Worm (Caenorhabditis elegans) whole organism, L4 larva: ENCODE measurements around the gene K06H7.1.

Experiments used
- D1046.2 ChIP-seq: fragments of 200-800 bp; sonication (Bioruptor generic); IDR thresholded peaks from 2 replicates; pipeline ENCODE4 v1.3.6; 2022; ENCODE audit warnings: missing genetic modification characterization, missing compliant biosample characterization
- F37D6.2 ChIP-seq: sonication (generic microtip); optimal IDR thresholded peaks from 2 replicates; lab custom pipeline; 2016; ENCODE audit warnings: mild to moderate bottlenecking, missing genetic modification characterization, missing compliant biosample characterization
- F44E2.7 ChIP-seq: fragments of 200-800 bp; sonication (Bioruptor generic); IDR thresholded peaks from 2 replicates; pipeline ENCODE4 v2.1.2; 2022; ENCODE audit warnings: missing genetic modification characterization, missing compliant biosample characterization
- T20F7.1 ChIP-seq: fragments of 200-800 bp; sonication (Bioruptor generic); optimal IDR thresholded peaks from 2 replicates; lab custom pipeline; 2018; ENCODE audit warnings: mild to moderate bottlenecking, missing genetic modification characterization, missing compliant biosample characterization
- Y75B8A.6 ChIP-seq: fragments of 200-800 bp; sonication (Bioruptor generic); IDR thresholded peaks from 2 replicates; pipeline ENCODE4 v1.3.6; 2022; ENCODE audit warnings: missing genetic modification reagents, missing genetic modification characterization, missing compliant biosample characterization
- aha-1 ChIP-seq: fragments of 150-350 bp; peaks from one replicate; lab custom pipeline; 2014; ENCODE audit warnings: missing biosample characterization, missing genetic modification characterization
- cey-2 ChIP-seq: sonication (generic microtip); optimal IDR thresholded peaks from 3 replicates; lab custom pipeline; 2017; ENCODE audit warnings: missing genetic modification characterization, mild to moderate bottlenecking, missing compliant biosample characterization, antibody characterized with exemption, borderline replicate concordance; ENCODE audit not compliant: insufficient read depth
- daf-16 ChIP-seq, 3 experiments: sonication (generic microtip); optimal IDR thresholded peaks; 2 replicates each; lab custom pipeline; 2016 to 2017; ENCODE audit warnings: missing genetic modification characterization in 3 of 3, missing genetic modification reagents in 3 of 3, mild to moderate bottlenecking in 2 of 3, missing compliant biosample characterization in 2 of 3, missing biosample characterization in 1 of 3, moderate library complexity in 1 of 3
- daf-19 ChIP-seq: fragments of 200-800 bp; sonication (Bioruptor generic); conservative IDR thresholded peaks from 2 replicates; pipeline ENCODE4 v1.3.6; 2022; ENCODE audit warnings: missing genetic modification characterization, missing compliant biosample characterization
- daf-8 ChIP-seq: fragments of 200-800 bp; sonication (Bioruptor generic); IDR thresholded peaks from 2 replicates; pipeline ENCODE4 v1.3.6; 2022; ENCODE audit warnings: missing genetic modification characterization, missing compliant biosample characterization
- dmd-6 ChIP-seq: fragments of 200-800 bp; sonication (Bioruptor generic); IDR thresholded peaks from 2 replicates; pipeline ENCODE4 v1.3.6; 2022; ENCODE audit warnings: missing genetic modification reagents, missing genetic modification characterization, missing compliant biosample characterization
- dpl-1 ChIP-seq: fragments of 150-350 bp; optimal IDR thresholded peaks from 2 replicates; lab custom pipeline; 2014; ENCODE audit warnings: missing biosample characterization, missing genetic modification reagents, missing genetic modification characterization
- dve-1 ChIP-seq: sonication (generic microtip); optimal IDR thresholded peaks from 2 replicates; lab custom pipeline; 2017; ENCODE audit warnings: antibody characterized with exemption, mild to moderate bottlenecking, missing genetic modification characterization, missing compliant biosample characterization; ENCODE audit not compliant: insufficient read depth
- egl-43 ChIP-seq: fragments of 200-800 bp; sonication (Bioruptor generic); IDR thresholded peaks from 2 replicates; pipeline ENCODE4 v1.3.6; 2022; ENCODE audit warnings: missing genetic modification reagents, missing genetic modification characterization, missing compliant biosample characterization
- fkh-10 ChIP-seq: fragments of 150-350 bp; optimal IDR thresholded peaks from 2 replicates; lab custom pipeline; 2014; ENCODE audit warnings: missing biosample characterization, missing genetic modification reagents, missing genetic modification characterization
- hlh-11 ChIP-seq: fragments of 200-800 bp; sonication (Bioruptor generic); optimal IDR thresholded peaks from 2 replicates; lab custom pipeline; 2018; ENCODE audit warnings: mild to moderate bottlenecking, missing genetic modification characterization, missing compliant biosample characterization
- hlh-30 ChIP-seq: sonication (generic microtip); optimal IDR thresholded peaks from 2 replicates; lab custom pipeline; 2017; ENCODE audit warnings: antibody characterized with exemption, mild to moderate bottlenecking, missing genetic modification characterization, missing compliant biosample characterization; ENCODE audit not compliant: insufficient read depth
- hmg-1.1 ChIP-seq: fragments of 200-800 bp; sonication (Bioruptor generic); IDR thresholded peaks from 2 replicates; pipeline ENCODE4 v1.3.6; 2022; ENCODE audit warnings: missing genetic modification reagents, missing genetic modification characterization, missing compliant biosample characterization
- lin-38 ChIP-seq: fragments of 200-800 bp; sonication (Bioruptor generic); IDR thresholded peaks from 2 replicates; pipeline ENCODE4 v1.3.6; 2022; ENCODE audit warnings: missing genetic modification reagents, missing genetic modification characterization, missing compliant biosample characterization
- lsy-2 ChIP-seq, 2 experiments: fragments of 150-350 bp in 1 of 2; sonication (generic microtip) in 1 of 2; optimal IDR thresholded peaks; 2 replicates each; lab custom pipeline; 2014 to 2017; ENCODE audit warnings: missing biosample characterization in 2 of 2, missing genetic modification characterization in 2 of 2
- mep-1 ChIP-seq: fragments of 150-350 bp; sonication (generic microtip); optimal IDR thresholded peaks from 3 replicates; lab custom pipeline; 2014; ENCODE audit warnings: missing biosample characterization, missing genetic modification characterization
- mes-2 ChIP-seq: sonication (generic microtip); optimal IDR thresholded peaks from 2 replicates; lab custom pipeline; 2016; ENCODE audit warnings: missing genotype, mild to moderate bottlenecking, missing genetic modification characterization, missing compliant biosample characterization; ENCODE audit not compliant: poor library complexity, severe bottlenecking
- nhr-102 ChIP-seq: sonication (generic microtip); optimal IDR thresholded peaks from 2 replicates; lab custom pipeline; 2016; ENCODE audit warnings: mild to moderate bottlenecking, missing genetic modification characterization, moderate library complexity, missing compliant biosample characterization
- nhr-11 ChIP-seq: fragments of 150-350 bp; optimal IDR thresholded peaks from 2 replicates; lab custom pipeline; 2014; ENCODE audit warnings: missing biosample characterization, missing genetic modification characterization
- nhr-237 ChIP-seq: sonication (generic microtip); optimal IDR thresholded peaks from 2 replicates; lab custom pipeline; 2017; ENCODE audit warnings: missing biosample characterization, missing genetic modification characterization
- nhr-28 ChIP-seq: fragments of 150-350 bp; optimal IDR thresholded peaks from 2 replicates; lab custom pipeline; 2014; ENCODE audit warnings: missing biosample characterization, missing genetic modification characterization
- nhr-6 ChIP-seq: fragments of 150-350 bp; optimal IDR thresholded peaks from 2 replicates; lab custom pipeline; 2014; ENCODE audit warnings: missing biosample characterization, missing genetic modification characterization
- nhr-77 ChIP-seq: fragments of 150-350 bp; optimal IDR thresholded peaks from 2 replicates; lab custom pipeline; 2014; ENCODE audit warnings: missing biosample characterization, missing genetic modification characterization
- pha-4 ChIP-seq, 2 experiments: fragments of 150-350 bp in 1 of 2; fragments of 200-800 bp in 1 of 2; sonication (Bioruptor generic) in 1 of 2; IDR thresholded peaks in 1 of 2; optimal IDR thresholded peaks in 1 of 2; 2 replicates each; pipeline versions ENCODE4 v1.3.6 to Lab custom; 2014 to 2022; ENCODE audit warnings: missing genetic modification characterization in 2 of 2, missing genetic modification reagents in 2 of 2, missing biosample characterization in 1 of 2, missing compliant biosample characterization in 1 of 2
- pqm-1 ChIP-seq: sonication (generic microtip); optimal IDR thresholded peaks from 2 replicates; lab custom pipeline; 2017; ENCODE audit warnings: missing biosample characterization, missing genetic modification characterization
- rbr-2 ChIP-seq: sonication (generic microtip); optimal IDR thresholded peaks from 2 replicates; lab custom pipeline; 2016; ENCODE audit warnings: missing genotype, missing genetic modification characterization, missing compliant biosample characterization
- saeg-2 ChIP-seq: fragments of 200-800 bp; sonication (Bioruptor generic); IDR thresholded peaks from 2 replicates; pipeline ENCODE4 v1.3.6; 2022; ENCODE audit warnings: missing genetic modification reagents, missing genetic modification characterization, missing compliant biosample characterization
- skn-1 ChIP-seq: fragments of 150-350 bp; optimal IDR thresholded peaks from 2 replicates; lab custom pipeline; 2014; ENCODE audit warnings: missing biosample characterization, missing genetic modification characterization
- snpc-1.2 ChIP-seq: fragments of 200-800 bp; sonication (Bioruptor generic); IDR thresholded peaks from 2 replicates; pipeline ENCODE4 v1.3.6; 2022; ENCODE audit warnings: missing genetic modification reagents, missing genetic modification characterization, missing compliant biosample characterization
- spr-3 ChIP-seq: fragments of 200-800 bp; sonication (Bioruptor generic); optimal IDR thresholded peaks from 2 replicates; lab custom pipeline; 2018; ENCODE audit warnings: mild to moderate bottlenecking, missing genetic modification characterization, missing compliant biosample characterization
- zfp-2 ChIP-seq: sonication (generic microtip); optimal IDR thresholded peaks from 2 replicates; lab custom pipeline; 2016; ENCODE audit warnings: mild to moderate bottlenecking, missing genetic modification characterization, missing compliant biosample characterization
- zfp-3 ChIP-seq: fragments of 200-800 bp; sonication (Bioruptor generic); conservative IDR thresholded peaks from 2 replicates; pipeline ENCODE4 v1.3.6; 2022; ENCODE audit warnings: missing genetic modification reagents, missing genetic modification characterization, missing compliant biosample characterization

The K06H7.1 gene

DNA sequence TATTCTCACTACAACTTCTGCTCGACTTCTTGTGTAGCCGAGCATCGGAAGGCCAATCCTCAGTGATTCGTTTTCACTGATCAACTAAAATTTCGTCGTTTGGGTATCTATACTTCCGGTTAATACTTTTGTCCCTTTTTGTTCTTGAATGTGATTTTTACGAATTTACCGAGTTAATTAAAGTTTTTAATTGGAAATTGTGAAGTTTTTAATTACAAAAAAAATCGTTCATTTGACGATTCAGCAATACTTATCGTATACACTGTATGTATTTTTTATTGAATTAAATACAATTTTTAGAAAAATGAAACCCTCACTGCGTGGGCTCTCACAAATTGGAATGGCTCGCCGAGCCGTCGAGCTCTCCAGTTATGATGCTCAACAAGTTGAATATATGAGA lies 7.7 kb upstream of the K06H7.1 start, which contains the start of gene idi-1 (continued):
- TF ChIP-seq daf-16 (GFP tag; optimal IDR thresholded peaks at IDR 0.05; lab: Kevin White, UChicago) (no peak), daf-16 (tag; optimal IDR thresholded peaks at IDR 0.05; lab: Kevin White, UChicago) (no peak)

DNA sequence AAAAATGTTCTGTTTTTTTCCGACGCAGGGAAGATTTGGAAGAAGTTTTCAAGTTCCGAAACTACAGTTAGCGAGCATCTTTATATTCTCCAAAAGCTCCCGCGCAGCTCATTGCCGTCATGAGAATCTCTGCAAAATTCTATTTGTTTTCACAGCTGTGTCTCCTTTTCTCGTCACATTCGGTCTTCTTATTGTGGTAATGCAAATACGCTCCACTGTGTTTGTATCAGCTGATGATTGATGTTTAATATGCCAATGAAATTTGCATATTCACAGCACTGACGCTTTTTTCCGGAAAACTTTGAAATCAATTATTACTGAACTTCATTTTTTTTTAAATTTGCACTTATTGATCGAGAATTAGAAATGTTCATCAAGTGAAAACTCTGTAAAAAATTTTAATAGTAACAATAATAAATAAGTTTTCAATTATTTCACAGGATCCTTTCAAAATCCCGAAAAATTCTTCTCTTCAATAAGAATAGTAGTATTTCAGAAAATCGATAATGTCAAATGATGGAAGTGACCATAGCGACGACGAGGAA lies 6.0 kb upstream of the K06H7.1 start, which contains the start of gene K06H7.2:
Gene K06H7.2, plus strand, starts transcription at position 495 of the 545 bp plus-strand sequence.
- TF ChIP-seq nhr-28 (peak; percentile 43), nhr-11 (tag; lab: Kevin White, UChicago) (no peak), daf-16 (GFP tag; optimal IDR thresholded peaks at IDR 0.05; lab: Kevin White, UChicago) (no peak), daf-16 (tag; optimal IDR thresholded peaks at IDR 0.05; lab: Kevin White, UChicago) (peak; percentile 9), hlh-11 (tag; lab: Kevin White, UChicago) (peak; percentile 89), saeg-2 (GFP tag; lab: Robert Waterston, UW) (no peak), fkh-10 (GFP tag; lab: Kevin White, UChicago) (peak; percentile 32), zfp-2 (tag; lab: Kevin White, UChicago) (no peak), rbr-2 (peak; percentile 35), F44E2.7 (no peak), dve-1 (tag; lab: Kevin White, UChicago) (peak; percentile 63), daf-19 (GFP tag; lab: Robert Waterston, UW) (no peak), D1046.2 (GFP tag; lab: Robert Waterston, UW) (no peak), hlh-30 (tag; lab: Kevin White, UChicago) (peak; percentile 94), hmg-1.1 (GFP tag; lab: Robert Waterston, UW) (0 out of 2 replicates have a peak, but pooled peaks have one; percentile 25), zfp-3 (no peak), lin-38 (GFP tag; lab: Robert Waterston, UW) (peak; percentile 87), mes-2 (tag; lab: Kevin White, UChicago) (peak; percentile 72), nhr-77 (tag; lab: Kevin White, UChicago) (peak; percentile 70), nhr-6 (peak; percentile 50), aha-1 (tag; lab: Kevin White, UChicago) (peak; percentile 57), pha-4 (GFP tag; IDR thresholded peaks at IDR 0.05; lab: Robert Waterston, UW) (no peak), pha-4 (tag; optimal IDR thresholded peaks at IDR 0.05; lab: Kevin White, UChicago) (peak; percentile 20), T20F7.1 (peak; percentile 39), dpl-1 (GFP tag; lab: Kevin White, UChicago) (peak; percentile 58), snpc-1.2 (GFP tag; lab: Robert Waterston, UW) (no peak), dmd-6 (GFP tag; lab: Robert Waterston, UW) (0 out of 2 replicates have a peak, but pooled peaks have one; percentile 16), lsy-2 (tag; optimal IDR thresholded peaks at IDR 0.05; lab: Kevin White, UChicago) (peak; percentile 18 to 90), pqm-1 (peak; percentile 31), nhr-237 (tag; lab: Kevin White, UChicago) (no peak), mep-1 (tag; lab: Kevin White, UChicago) (peak; percentile 72)

- TF ChIP-seq F37D6.2 (no peak), spr-3 (GFP tag; lab: Kevin White, UChicago) (no peak), rbr-2 (no peak), hmg-1.1 (GFP tag; lab: Robert Waterston, UW) (no peak), daf-8 (GFP tag; lab: Robert Waterston, UW) (no peak), nhr-102 (tag; lab: Kevin White, UChicago) (no peak), cey-2 (no peak), mes-2 (tag; lab: Kevin White, UChicago) (no peak), skn-1 (tag; lab: Kevin White, UChicago) (no peak), dpl-1 (GFP tag; lab: Kevin White, UChicago) (no peak), nhr-11 (tag; lab: Kevin White, UChicago) (no peak), Y75B8A.6 (GFP tag; lab: Robert Waterston, UW) (no peak), egl-43 (GFP tag; lab: Robert Waterston, UW) (no peak)
Observed at ce11 chrIII:8098116-8098515, 1.0 kb upstream of the K06H7.1 start, which contains the start of gene K06H7.8. Gene K06H7.8 (minus strand): TSS chrIII:8098216.
